Fruit fly (Drosophila melanogaster) S2 (cell line): ENCODE data around the gene CG15458.
"Not testable (repeated sequence)": the region's sequence is repeated elsewhere in the genome, so short reads cannot be mapped to it uniquely, and the experiment has no call there.

Source experiments
- CG8478 ChIP-seq: fragments of >200 bp; optimal IDR thresholded peaks from 2 replicates; lab custom pipeline; 2018
- CTCF ChIP-seq, 2 experiments: fragments of >200 bp; optimal IDR thresholded peaks; 2 replicates each; lab custom pipeline; 2018

CG15458 gene

DNA sequence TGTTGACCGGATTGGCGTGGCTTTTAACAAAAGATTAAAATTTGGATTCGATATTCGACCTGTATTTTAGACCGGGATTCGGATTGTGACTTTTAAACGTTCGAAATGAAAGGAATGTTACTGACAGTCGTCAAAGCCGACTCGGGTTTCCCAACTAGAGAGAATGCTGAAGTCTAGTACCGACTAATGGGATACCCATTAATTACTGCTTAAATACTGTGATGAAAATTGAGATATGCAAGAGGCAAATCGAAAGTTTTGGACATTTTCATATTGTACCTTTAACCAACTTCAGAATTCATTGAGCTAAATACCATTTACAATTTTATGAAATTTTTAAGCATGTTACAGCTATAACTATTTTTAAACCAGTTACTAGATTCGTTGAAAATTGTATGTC, at the start of gene CG15458:
Gene CG15458, minus strand, starts transcription at position 101 of the 400 bp plus-strand sequence.
- TF ChIP-seq CTCF (optimal IDR thresholded peaks at IDR 0.05; lab: Kevin White, UChicago) (no peak), CG8478 (no peak)

DNA sequence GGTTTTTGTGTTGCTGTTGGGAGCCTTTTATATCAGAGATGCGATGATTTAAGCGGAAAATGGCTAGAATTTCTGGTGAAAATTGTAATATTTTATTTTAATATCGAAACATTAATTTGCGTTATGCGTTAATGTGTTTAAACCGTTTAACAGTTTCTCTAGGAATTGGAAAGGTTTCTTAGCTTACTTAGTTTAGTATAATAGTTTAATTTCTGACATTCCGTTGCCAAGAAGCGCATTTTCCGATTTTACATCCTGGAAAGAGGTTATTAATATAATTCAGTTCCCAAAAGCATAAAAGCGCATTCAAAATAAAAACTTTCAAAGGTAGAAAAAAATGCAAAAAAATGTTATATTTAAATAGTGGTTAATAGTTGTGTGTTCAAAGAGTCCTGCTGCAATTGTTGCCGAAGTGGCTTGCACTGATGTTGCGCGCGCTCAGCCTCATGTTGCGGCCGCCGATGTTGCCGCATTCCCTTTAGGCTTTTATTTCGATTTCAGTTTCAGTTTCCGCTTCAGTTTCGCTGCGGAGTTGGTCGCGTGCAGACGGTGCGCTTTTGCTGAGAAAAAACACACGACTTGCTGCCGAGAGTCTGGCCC, 34.9 kb upstream of the CG15458 start, which contains the start of gene tbc:
Gene tbc, plus strand, starts transcription at position 504 of the 600 bp plus-strand sequence.
- TF ChIP-seq CG8478: no peak
- no peak for TF ChIP-seq CTCF (optimal IDR thresholded peaks at IDR 0.05; lab: Kevin White, UChicago)

DNA sequence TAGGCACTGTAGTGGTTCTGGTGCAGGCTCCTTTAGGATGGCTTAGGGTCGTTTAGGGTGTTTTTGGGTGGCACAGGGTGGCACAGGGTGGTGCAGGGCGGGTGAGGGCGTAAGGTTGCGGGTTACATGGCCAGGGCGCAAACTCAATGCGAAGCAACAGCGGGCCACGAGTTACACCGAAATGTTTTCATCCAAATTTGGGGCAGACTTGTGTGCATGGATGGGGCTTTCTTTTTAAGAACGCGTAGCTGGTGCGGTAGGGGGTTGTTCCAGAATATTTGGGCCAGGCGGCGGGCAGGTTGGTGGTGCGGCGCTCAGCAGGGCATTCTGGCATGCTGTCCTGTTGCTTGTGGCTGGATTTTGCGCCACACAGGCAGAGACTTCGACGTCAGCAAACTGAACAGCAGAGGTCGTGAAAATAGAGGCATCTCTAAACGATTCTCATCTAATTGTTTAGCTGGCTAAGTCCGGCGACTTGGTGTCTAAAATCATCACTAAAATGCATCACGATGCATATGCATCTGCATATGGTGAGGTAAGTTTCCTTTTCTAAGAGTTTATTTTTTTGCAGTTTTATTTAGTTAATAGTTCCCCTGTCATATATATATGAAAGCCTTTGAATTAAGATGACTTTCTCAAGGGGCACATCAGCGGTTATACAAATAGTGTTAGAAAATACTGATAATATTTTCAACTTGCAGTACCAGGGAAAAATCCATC, 34.0 kb upstream of the CG15458 start:
- TF ChIP-seq CG8478: no peak
- no peak for TF ChIP-seq CTCF (optimal IDR thresholded peaks at IDR 0.05; lab: Kevin White, UChicago)

DNA sequence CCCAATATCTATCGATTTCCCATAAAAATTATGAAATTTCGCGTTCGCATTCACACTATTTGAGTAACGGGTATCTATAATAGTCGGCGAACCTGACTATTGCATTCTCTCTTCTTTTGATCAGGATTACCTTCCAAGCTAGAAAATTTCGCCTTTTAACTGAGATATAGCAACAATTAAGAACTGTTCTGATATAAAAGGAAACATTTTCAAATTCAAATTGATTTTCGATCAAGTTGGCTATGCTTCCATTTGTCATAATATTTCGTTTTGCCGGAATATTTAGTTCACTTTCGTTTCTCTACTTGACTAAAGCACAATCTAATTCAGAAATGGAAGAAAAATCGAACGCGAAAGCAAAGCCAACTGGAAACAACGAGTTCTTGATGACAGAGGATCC, 32.1 kb upstream of the CG15458 start, which contains the start of gene CG42578:
Gene CG42578, plus strand, starts transcription at position 301 of the 400 bp plus-strand sequence.
- not testable (repeated sequence) for TF ChIP-seq CG8478; CTCF (optimal IDR thresholded peaks at IDR 0.05; lab: Kevin White, UChicago)

DNA sequence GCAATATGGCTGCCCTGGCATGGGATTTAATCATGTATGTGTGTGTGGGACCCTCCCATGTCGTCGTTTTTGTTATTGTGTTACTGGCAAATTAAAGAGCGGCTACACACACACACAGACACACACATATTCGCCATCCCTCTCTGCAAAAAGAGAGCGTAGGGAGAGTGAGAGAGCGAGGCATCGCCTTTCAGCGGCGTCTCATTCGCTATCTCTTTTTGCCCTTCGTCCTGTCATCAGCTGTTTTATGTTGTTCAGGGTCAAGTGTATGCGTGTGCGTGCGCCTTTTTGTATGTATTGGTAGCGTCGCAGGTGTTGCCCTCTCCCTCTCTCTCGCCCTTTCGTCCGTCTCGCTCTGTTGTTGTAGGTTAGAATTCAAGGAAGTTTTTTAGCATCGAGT, 22.9 kb upstream of the CG15458 start:
- TF ChIP-seq CG8478 (no peak), CTCF (optimal IDR thresholded peaks at IDR 0.05; lab: Kevin White, UChicago) (no peak)

DNA sequence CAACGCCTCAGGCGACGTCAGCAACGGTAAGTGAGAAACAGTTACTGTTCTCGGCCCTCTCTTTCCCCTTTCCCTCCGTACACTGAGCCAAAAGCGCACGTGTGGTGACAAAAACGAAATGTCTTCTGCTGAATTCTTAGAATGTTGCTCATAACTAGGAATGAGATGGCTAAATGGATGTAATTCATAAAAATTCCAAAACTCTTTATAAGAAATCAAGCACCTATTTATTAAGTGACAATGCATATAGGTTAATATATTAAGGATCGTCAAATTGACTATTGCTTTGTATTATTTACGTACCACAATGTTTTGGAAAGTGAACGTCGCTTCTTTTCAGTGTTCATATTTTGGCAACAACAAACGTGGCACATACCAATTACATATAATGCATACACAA, 20.5 kb upstream of the CG15458 start:
- TF ChIP-seq CTCF (optimal IDR thresholded peaks at IDR 0.05; lab: Kevin White, UChicago) (no peak), CG8478 (no peak)

DNA sequence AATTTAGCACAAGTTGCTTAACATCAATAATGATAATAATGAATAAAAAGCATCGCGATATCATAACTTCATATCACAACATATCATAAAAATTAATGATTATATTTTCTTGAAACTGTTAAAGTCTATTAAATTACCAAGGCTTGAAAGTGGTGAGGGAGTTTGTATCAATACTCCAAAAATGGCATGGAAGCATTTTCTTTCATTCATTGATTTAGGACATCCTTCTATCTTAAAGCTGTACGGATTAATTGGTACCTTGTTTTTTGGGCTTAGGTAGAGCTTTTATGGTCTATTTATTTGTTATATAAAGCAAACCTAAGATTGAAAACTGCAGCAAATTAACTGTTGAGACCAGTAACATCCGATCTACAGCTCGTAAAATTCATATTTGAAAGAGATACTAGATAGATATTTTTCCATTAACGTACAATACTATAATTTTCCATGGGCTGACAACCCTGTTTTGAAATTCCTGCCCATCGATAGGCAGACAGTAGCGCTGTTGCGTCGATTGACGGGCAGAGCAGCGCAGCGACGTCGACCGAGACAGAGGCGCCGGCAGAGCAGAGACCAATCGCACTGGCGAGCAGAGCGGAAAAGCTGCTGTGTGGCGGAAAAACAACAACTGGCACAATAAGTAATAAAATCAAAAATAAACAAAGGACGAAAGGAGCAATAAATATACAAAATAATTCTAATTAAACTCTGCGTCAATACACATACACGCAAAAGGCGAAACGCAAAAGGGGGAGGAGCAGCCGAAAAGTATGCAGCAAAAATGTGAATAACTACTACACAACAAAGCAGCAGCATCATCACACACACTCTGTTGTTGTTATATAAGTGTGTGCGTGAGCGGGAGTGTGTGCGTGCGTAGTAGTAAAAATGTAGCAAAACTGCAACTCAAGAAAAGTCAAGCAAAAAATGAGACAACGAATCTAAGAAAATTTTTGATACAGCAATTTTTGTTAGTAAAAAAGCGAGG, 19.6 kb upstream of the CG15458 start, which contains the start of gene CG1695:
Gene CG1695, plus strand, starts transcription at position 606 of the 988 bp plus-strand sequence.
- TF ChIP-seq CTCF (optimal IDR thresholded peaks at IDR 0.05; lab: Kevin White, UChicago): no peak
- TF ChIP-seq CG8478: no peak

DNA sequence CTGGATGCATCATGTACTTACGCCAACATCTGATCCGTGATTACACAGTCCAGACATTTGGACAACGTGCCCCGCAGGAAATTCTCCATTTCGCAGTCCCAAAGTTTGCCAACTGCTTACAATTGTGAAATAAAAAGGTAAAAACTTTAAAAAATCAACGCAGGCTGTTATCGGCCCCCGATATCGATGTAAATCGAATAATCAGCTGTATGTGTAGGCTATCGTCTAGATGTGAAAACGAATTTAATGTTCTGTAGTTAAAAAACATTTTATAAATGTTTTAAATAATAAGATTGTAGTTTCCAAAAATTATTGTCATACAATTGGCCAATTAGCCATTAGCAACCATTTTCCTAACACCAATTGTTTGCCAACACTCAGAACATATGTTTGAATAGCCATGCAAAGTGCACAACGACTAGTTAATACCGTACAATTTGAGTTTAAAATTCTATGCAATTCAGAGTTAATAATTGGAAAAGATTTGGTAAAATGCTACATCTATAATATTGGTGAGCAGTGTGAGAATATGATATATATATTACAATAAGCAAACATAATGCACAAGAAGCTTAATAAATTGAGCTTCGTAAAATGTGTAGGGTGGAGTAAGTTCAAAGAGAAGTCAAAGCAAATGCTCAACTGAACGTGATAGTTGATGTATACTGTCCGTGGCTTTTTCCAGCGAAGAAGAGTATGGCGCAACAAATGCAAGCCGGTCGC, 15.6 kb upstream of the CG15458 start, which contains the start of the genes CG11710 and mal:
Gene CG11710, minus strand, starts transcription at position 192 of the 723 bp plus-strand sequence.
Gene mal, plus strand, starts transcription at position 194 of the 723 bp plus-strand sequence.
- TF ChIP-seq CG8478 (no peak), CTCF (optimal IDR thresholded peaks at IDR 0.05; lab: Kevin White, UChicago) (no peak)

DNA sequence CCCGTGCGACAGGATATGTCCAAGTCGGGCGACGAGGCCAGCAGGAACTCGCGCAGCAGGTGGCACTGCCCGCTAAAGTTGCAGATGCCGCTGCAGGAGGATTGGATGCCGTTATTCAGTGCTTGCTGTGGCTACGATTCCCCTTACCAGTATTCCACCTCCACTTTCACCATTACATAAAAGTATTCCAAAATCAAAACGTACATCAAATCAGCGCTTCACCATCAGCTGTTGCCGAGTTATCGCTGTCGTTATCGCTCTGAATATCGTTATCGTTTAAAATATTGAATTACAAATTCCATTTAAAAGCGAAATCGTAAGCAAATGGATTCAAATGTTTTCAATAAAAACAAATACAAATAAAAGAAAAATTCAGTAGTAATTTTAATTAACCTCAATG, 12.8 kb upstream of the CG15458 start, which contains the start of gene CG15456:
Gene CG15456, minus strand, starts transcription at position 225 of the 400 bp plus-strand sequence.
- TF ChIP-seq CTCF (optimal IDR thresholded peaks at IDR 0.05; lab: Kevin White, UChicago): no peak
- no peak for TF ChIP-seq CG8478

DNA sequence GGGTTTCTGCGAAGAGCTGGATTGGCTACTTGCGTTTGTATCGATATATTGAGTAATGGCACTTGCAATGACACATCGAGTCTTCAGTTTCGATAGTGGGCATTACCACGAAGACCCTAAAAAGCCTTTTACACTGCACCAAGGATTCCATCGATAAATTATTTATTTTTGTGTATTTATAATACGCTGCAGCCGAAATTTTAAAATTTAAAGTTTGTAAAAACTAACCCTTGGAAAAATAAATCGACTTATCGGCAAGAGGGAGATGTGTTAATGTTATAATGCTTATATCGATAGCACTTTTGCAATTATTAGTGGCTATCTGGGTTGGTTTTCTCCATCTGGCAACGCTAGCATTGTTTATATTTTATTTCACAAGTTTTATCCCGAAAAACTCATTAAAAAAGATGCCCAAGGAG, 9.8 kb upstream of the CG15458 start, which contains the start of the genes Pp4-19C and cactin:
Gene Pp4-19C, minus strand, starts transcription at position 256 of the 419 bp plus-strand sequence.
Gene cactin, plus strand, starts transcription at position 323 of the 419 bp plus-strand sequence.
- no peak for TF ChIP-seq CG8478
- TF ChIP-seq CTCF (optimal IDR thresholded peaks at IDR 0.05; lab: Kevin White, UChicago): no peak

DNA sequence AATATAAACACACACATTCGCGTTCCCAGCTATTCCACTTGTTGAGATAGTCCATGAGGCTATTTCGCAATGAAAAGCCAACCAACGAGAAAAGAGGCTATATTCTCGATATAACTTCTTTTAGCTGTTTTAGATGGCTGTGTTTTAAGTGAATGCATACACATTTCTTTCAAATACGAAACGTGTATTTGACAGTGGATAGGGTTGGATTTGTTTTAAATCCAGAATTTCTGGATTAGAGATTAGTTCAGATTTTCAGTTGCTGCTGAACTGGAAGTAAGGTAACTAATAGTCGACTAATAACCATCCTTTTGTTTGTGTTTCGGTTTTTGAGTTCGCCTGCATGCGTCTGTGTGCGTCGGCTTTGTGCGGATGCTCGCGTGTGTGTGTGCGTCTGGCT, 9.2 kb upstream of the CG15458 start:
- TF ChIP-seq CTCF (optimal IDR thresholded peaks at IDR 0.05; lab: Kevin White, UChicago): no peak
- TF ChIP-seq CG8478: no peak

DNA sequence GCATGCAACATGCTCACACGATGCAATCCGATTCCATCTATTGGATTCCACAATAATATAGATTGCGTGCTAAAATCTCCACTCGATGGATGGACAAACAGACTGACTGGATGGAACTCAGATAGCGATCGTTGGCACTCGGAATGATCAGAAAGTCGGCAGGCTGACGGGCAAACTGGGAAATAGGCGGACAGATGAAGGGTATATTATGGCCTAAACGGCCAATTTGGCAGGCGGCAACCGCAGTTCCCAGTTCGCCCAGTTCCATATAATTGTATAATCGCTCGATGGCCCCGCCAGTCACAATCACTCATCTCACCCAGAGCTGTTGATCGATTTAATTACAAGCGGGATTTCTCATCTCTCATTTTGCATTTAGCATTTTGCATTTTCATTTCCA, 5.3 kb upstream of the CG15458 start, which contains the start of gene Obp19d:
Gene Obp19d, plus strand, starts transcription at position 301 of the 400 bp plus-strand sequence.
- TF ChIP-seq CG8478 (no peak), CTCF (optimal IDR thresholded peaks at IDR 0.05; lab: Kevin White, UChicago) (no peak)

DNA sequence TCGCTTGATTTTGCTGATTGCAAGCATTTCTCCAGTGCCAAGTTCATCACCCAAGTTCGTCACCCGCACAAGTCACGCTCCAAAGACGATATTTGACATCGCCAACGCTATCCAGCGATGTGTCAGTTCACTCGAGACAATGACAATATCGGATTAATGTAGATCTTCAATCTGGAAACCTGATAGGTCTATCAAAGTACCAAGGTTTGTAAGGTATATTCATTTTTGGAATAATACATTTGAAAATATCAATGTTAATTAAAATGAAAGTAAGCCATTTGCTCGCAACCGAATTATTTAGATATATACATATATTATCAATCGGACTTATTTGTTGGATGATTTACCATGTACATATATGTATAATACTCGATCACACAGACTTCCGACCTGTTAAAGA, 4.9 kb upstream of the CG15458 start, which contains the start of gene Obp19c:
Gene Obp19c, minus strand, starts transcription at position 101 of the 400 bp plus-strand sequence.
- no peak for TF ChIP-seq CTCF (optimal IDR thresholded peaks at IDR 0.05; lab: Kevin White, UChicago)
- no peak for TF ChIP-seq CG8478

DNA sequence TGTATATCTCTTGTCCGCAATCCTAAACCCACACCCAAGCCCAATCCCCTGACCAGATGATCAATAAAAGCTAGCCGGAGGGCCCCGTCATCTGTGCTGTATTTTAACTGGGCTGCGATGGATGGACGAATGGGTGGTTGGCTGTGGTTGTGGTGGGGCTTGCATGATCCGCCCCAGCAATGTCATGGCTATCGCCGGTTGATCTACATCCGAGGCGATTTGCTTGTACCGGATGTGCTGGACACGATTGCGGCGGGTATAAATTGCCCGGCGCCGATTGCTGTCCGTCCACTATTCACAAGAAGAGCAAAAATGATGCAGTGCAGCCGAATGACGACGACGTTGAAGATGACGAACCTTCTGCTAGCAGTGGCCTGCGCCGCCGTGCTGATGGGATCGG, 2.4 kb upstream of the CG15458 start, which contains the start of gene Obp19b:
Gene Obp19b, plus strand, starts transcription at position 301 of the 400 bp plus-strand sequence.
- TF ChIP-seq CG8478 (no peak), CTCF (optimal IDR thresholded peaks at IDR 0.05; lab: Kevin White, UChicago) (no peak)
